Fruit fly (Drosophila melanogaster): ENCODE results near the gene CG15169.

Gene CG15169

dm6 chr2L:18947515-18947998 lies 43.3 kb upstream of the CG15169 start (continued):
- TF ChIP-seq Hr78 (GFP tag; optimal IDR thresholded peaks at IDR 0.05): peak in 1 of 2 experiments; percentile 93
- no peak for TF ChIP-seq CG17361 (GFP tag; IDR thresholded peaks at IDR 0.05)
- no peak for TF ChIP-seq esg (GFP tag; conservative IDR thresholded peaks at IDR 0.05)
- TF ChIP-seq Mad (GFP tag; optimal IDR thresholded peaks at IDR 0.05): no peak
- no peak for TF ChIP-seq wdn (GFP tag; IDR thresholded peaks at IDR 0.05)
- TF ChIP-seq CTCF (GFP tag; optimal IDR thresholded peaks at IDR 0.05): no peak
- no peak for TF ChIP-seq CG10267 (tag; optimal IDR thresholded peaks at IDR 0.05)
- no peak for TF ChIP-seq CG1602 (GFP tag; optimal IDR thresholded peaks at IDR 0.05)
- no peak for TF ChIP-seq CG6854 (GFP tag; optimal IDR thresholded peaks at IDR 0.05)
- peak; percentile 27; the same call in 1 of the 3 replicates for TF ChIP-seq zen2 (GFP tag; IDR thresholded peaks at IDR 0.05; ENCODE audit: partially characterized antibody)
- TF ChIP-seq Eip74EF (GFP tag; optimal IDR thresholded peaks at IDR 0.05): no peak
- peak; percentile 97 for TF ChIP-seq CG5180 (GFP tag; optimal IDR thresholded peaks at IDR 0.05)
- peak; percentile 64 for TF ChIP-seq sna (GFP tag; IDR thresholded peaks at IDR 0.05; ENCODE audit: partially characterized antibody)
- TF ChIP-seq inv (GFP tag; IDR thresholded peaks at IDR 0.05; ENCODE audit: partially characterized antibody): peak; percentile 34; the same call in 1 of the 2 replicates
- TF ChIP-seq CG3838 (GFP tag; optimal IDR thresholded peaks at IDR 0.05): peak; percentile 92
- TF ChIP-seq hb (GFP tag; IDR thresholded peaks at IDR 0.05; ENCODE audit: partially characterized antibody): no peak
- peak; percentile 50; the same call in 1 of the 4 replicates for TF ChIP-seq Dll (GFP tag; IDR thresholded peaks at IDR 0.05; ENCODE audit: partially characterized antibody)
- TF ChIP-seq CG13123 (GFP tag; optimal IDR thresholded peaks at IDR 0.05): no peak
- no peak for TF ChIP-seq CG4854 (GFP tag; optimal IDR thresholded peaks at IDR 0.05)
- no peak for TF ChIP-seq CG5245 (GFP tag; optimal IDR thresholded peaks at IDR 0.05)
- no peak for TF ChIP-seq CG9797 (GFP tag; optimal IDR thresholded peaks at IDR 0.05)
- TF ChIP-seq MESR4 (GFP tag; optimal IDR thresholded peaks at IDR 0.05): no peak
- TF ChIP-seq CG8089 (GFP tag; optimal IDR thresholded peaks at IDR 0.05): no peak
- TF ChIP-seq fd64A (GFP tag; optimal IDR thresholded peaks at IDR 0.05): no peak
- TF ChIP-seq CkIIα-i1 (GFP tag; IDR thresholded peaks at IDR 0.05): no peak
- no peak for TF ChIP-seq trem (tag; optimal IDR thresholded peaks at IDR 0.05)
- no peak for TF ChIP-seq CG17186 (GFP tag; optimal IDR thresholded peaks at IDR 0.05)
- TF ChIP-seq ewg (GFP tag; optimal IDR thresholded peaks at IDR 0.05): no peak
- TF ChIP-seq CG11093 (GFP tag; IDR thresholded peaks at IDR 0.05): no peak
- no peak for TF ChIP-seq chm (GFP tag; IDR thresholded peaks at IDR 0.05)
- no peak for TF ChIP-seq NC2β (GFP tag; optimal IDR thresholded peaks at IDR 0.05)
- no peak for TF ChIP-seq nom (GFP tag; optimal IDR thresholded peaks at IDR 0.05)
- no peak for TF ChIP-seq HLH54F (GFP tag; optimal IDR thresholded peaks at IDR 0.05)
- no peak for TF ChIP-seq CG18764 (GFP tag; optimal IDR thresholded peaks at IDR 0.05)
- TF ChIP-seq Vsx1 (GFP tag; optimal IDR thresholded peaks at IDR 0.05): no peak
- TF ChIP-seq CG1024 (GFP tag; IDR thresholded peaks at IDR 0.05): no peak
- TF ChIP-seq eve (GFP tag; optimal IDR thresholded peaks at IDR 0.05): no peak
- no peak for TF ChIP-seq CG7357 (GFP tag; IDR thresholded peaks at IDR 0.05)
- TF ChIP-seq CG12104 (GFP tag; optimal IDR thresholded peaks at IDR 0.05): no peak
- no peak for TF ChIP-seq tup (GFP tag; optimal IDR thresholded peaks at IDR 0.05)
- no peak for TF ChIP-seq Ptx1 (GFP tag; IDR thresholded peaks at IDR 0.05)
- TF ChIP-seq Bgb (GFP tag; IDR thresholded peaks at IDR 0.05; ENCODE audit: partially characterized antibody): 0 out of 2 replicates have a peak, but pooled peaks have one; percentile 18
- no peak for TF ChIP-seq CG32532 (GFP tag; IDR thresholded peaks at IDR 0.05)
- no peak for TF ChIP-seq chif (GFP tag; optimal IDR thresholded peaks at IDR 0.05)
- TF ChIP-seq dmrt99B (tag; optimal IDR thresholded peaks at IDR 0.05): no peak
- TF ChIP-seq shn (GFP tag; optimal IDR thresholded peaks at IDR 0.05): no peak
- no peak for TF ChIP-seq fd102C (GFP tag; optimal IDR thresholded peaks at IDR 0.05)
- TF ChIP-seq h (optimal IDR thresholded peaks at IDR 0.05): no peak
- TF ChIP-seq corto (GFP tag; optimal IDR thresholded peaks at IDR 0.05): no peak
- TF ChIP-seq zfh1 (GFP tag; IDR thresholded peaks at IDR 0.05): no peak
- no peak for TF ChIP-seq disco-r (GFP tag; optimal IDR thresholded peaks at IDR 0.05)

Data from whole organism, embryonic.